Fruit fly (Drosophila melanogaster) whole organism, prepupa: ENCODE data around the gene CG43155.

Experiments used
- Blimp-1 ChIP-seq: fragments of 200-800 bp; sonication (Bioruptor generic); optimal IDR thresholded peaks from 3 replicates; lab custom pipeline; 2017; ENCODE audit warnings: missing biosample characterization, missing genetic modification characterization, mild to moderate bottlenecking, moderate library complexity, missing genetic modification reagents
- CG10631 ChIP-seq: fragments of 200-800 bp; sonication (Bioruptor generic); optimal IDR thresholded peaks from 2 replicates; lab custom pipeline; 2016; ENCODE audit warnings: missing biosample characterization, missing genetic modification characterization
- CG10669 ChIP-seq: fragments of 200-800 bp; sonication (Bioruptor generic); optimal IDR thresholded peaks from 3 replicates; lab custom pipeline; 2018; ENCODE audit warnings: missing biosample characterization, mild to moderate bottlenecking, missing genetic modification characterization, moderate library complexity
- CG11902 ChIP-seq: fragments of 200-800 bp; sonication (Bioruptor generic); optimal IDR thresholded peaks from 3 replicates; lab custom pipeline; 2016; ENCODE audit warnings: missing biosample characterization, missing genetic modification characterization
- CG1621 ChIP-seq: fragments of 200-800 bp; sonication (Bioruptor generic); optimal IDR thresholded peaks from 3 replicates; lab custom pipeline; 2018; ENCODE audit warnings: missing biosample characterization, mild to moderate bottlenecking, missing genetic modification characterization
- CG3032 ChIP-seq: fragments of 200-800 bp; optimal IDR thresholded peaks from 2 replicates; lab custom pipeline; 2019; ENCODE audit warnings: missing biosample characterization, mild to moderate bottlenecking, missing genetic modification characterization, moderate library complexity
- CG31627 ChIP-seq: fragments of 200-800 bp; sonication (Bioruptor generic); optimal IDR thresholded peaks from 3 replicates; lab custom pipeline; 2016; ENCODE audit warnings: missing biosample characterization, missing genetic modification characterization
- CG34406 ChIP-seq: fragments of 200-800 bp; sonication (Bioruptor generic); optimal IDR thresholded peaks from 3 replicates; lab custom pipeline; 2016; ENCODE audit warnings: missing biosample characterization, missing genetic modification characterization
- CG4318 ChIP-seq: fragments of 200-800 bp; sonication (Bioruptor generic); optimal IDR thresholded peaks from 3 replicates; lab custom pipeline; 2017; ENCODE audit warnings: missing biosample characterization, mild to moderate bottlenecking, missing genetic modification characterization
- CG6163 ChIP-seq: fragments of 200-800 bp; sonication (Bioruptor generic); IDR thresholded peaks from 3 replicates; pipeline ENCODE4 v1.3.6; 2022; ENCODE audit warnings: missing biosample characterization, missing genetic modification characterization
- CG6276 ChIP-seq: fragments of 200-800 bp; sonication (Bioruptor generic); optimal IDR thresholded peaks from 2 replicates; lab custom pipeline; 2017; ENCODE audit warnings: missing biosample characterization, mild to moderate bottlenecking, missing genetic modification characterization
- CG6792 ChIP-seq: fragments of 200-800 bp; sonication (Bioruptor generic); optimal IDR thresholded peaks from 3 replicates; lab custom pipeline; 2016; ENCODE audit warnings: missing biosample characterization, missing genetic modification characterization
- CG6854 ChIP-seq: fragments of 200-800 bp; sonication (Bioruptor generic); optimal IDR thresholded peaks from 2 replicates; lab custom pipeline; 2017; ENCODE audit warnings: missing biosample characterization, mild to moderate bottlenecking, missing genetic modification characterization
- CG8119 ChIP-seq: fragments of 200-800 bp; sonication (Bioruptor generic); IDR thresholded peaks from 3 replicates; pipeline ENCODE4 v1.3.6; 2022; ENCODE audit warnings: missing biosample characterization, missing genetic modification characterization
- CG9139 ChIP-seq: fragments of 200-800 bp; sonication (Bioruptor generic); optimal IDR thresholded peaks from 3 replicates; lab custom pipeline; 2017; ENCODE audit warnings: missing biosample characterization, mild to moderate bottlenecking, missing genetic modification characterization
- Eip78C ChIP-seq: fragments of 200-800 bp; sonication (Bioruptor generic); peaks from one replicate; lab custom pipeline; 2016; ENCODE audit warnings: missing biosample characterization, missing genetic modification characterization
- Ets21C ChIP-seq: fragments of 200-800 bp; sonication (Bioruptor generic); optimal IDR thresholded peaks from 3 replicates; lab custom pipeline; 2016; ENCODE audit warnings: missing biosample characterization, missing genetic modification characterization
- Ets96B ChIP-seq: fragments of 200-800 bp; optimal IDR thresholded peaks from 2 replicates; lab custom pipeline; 2019; ENCODE audit warnings: missing biosample characterization, mild to moderate bottlenecking, missing genetic modification characterization, moderate library complexity
- Hr39 ChIP-seq: fragments of 200-800 bp; sonication (Bioruptor generic); optimal IDR thresholded peaks from 2 replicates; lab custom pipeline; 2016; ENCODE audit warnings: missing biosample characterization, missing genetic modification characterization
- Lpt ChIP-seq: fragments of 200-800 bp; sonication (Bioruptor generic); optimal IDR thresholded peaks from 3 replicates; lab custom pipeline; 2016; ENCODE audit warnings: missing biosample characterization, missing genetic modification characterization
- Met ChIP-seq: fragments of 200-800 bp; sonication (Bioruptor generic); optimal IDR thresholded peaks from 3 replicates; lab custom pipeline; 2016; ENCODE audit warnings: missing biosample characterization, missing genetic modification characterization
- OdsH ChIP-seq: fragments of 200-800 bp; sonication (Bioruptor generic); optimal IDR thresholded peaks from 3 replicates; lab custom pipeline; 2016; ENCODE audit warnings: missing biosample characterization, missing genetic modification characterization
- Sox102F ChIP-seq: fragments of 200-800 bp; sonication (Bioruptor generic); optimal IDR thresholded peaks from 2 replicates; lab custom pipeline; 2016; ENCODE audit warnings: missing biosample characterization, mild to moderate bottlenecking, missing genetic modification characterization
- Sox14 ChIP-seq: fragments of 200-800 bp; sonication (Bioruptor generic); optimal IDR thresholded peaks from 3 replicates; lab custom pipeline; 2016; ENCODE audit warnings: missing biosample characterization, missing genetic modification characterization
- Sox15 ChIP-seq: fragments of 200-800 bp; sonication (Bioruptor generic); optimal IDR thresholded peaks from 3 replicates; lab custom pipeline; 2016; ENCODE audit warnings: missing biosample characterization, missing genetic modification characterization
- achi ChIP-seq: fragments of 200-800 bp; sonication (Bioruptor generic); optimal IDR thresholded peaks from 3 replicates; lab custom pipeline; 2016; ENCODE audit warnings: missing biosample characterization, missing genetic modification characterization
- cyc ChIP-seq: fragments of 200-800 bp; sonication (Bioruptor generic); optimal IDR thresholded peaks from 3 replicates; lab custom pipeline; 2016; ENCODE audit warnings: missing biosample characterization, missing genetic modification characterization
- dsx ChIP-seq: fragments of 200-800 bp; optimal IDR thresholded peaks from 3 replicates; lab custom pipeline; 2019; ENCODE audit warnings: missing biosample characterization, mild to moderate bottlenecking, missing genetic modification characterization, moderate library complexity; ENCODE audit not compliant: poor library complexity, severe bottlenecking
- fd59A ChIP-seq: fragments of 200-800 bp; sonication (Bioruptor generic); optimal IDR thresholded peaks from 2 replicates; lab custom pipeline; 2017; ENCODE audit warnings: missing biosample characterization, mild to moderate bottlenecking, missing genetic modification characterization, missing genetic modification reagents
- lz ChIP-seq: fragments of 200-800 bp; sonication (Bioruptor generic); optimal IDR thresholded peaks from 3 replicates; lab custom pipeline; 2016; ENCODE audit warnings: missing biosample characterization, missing genetic modification characterization
- net ChIP-seq: fragments of 200-800 bp; sonication (Bioruptor generic); optimal IDR thresholded peaks from 3 replicates; lab custom pipeline; 2016; ENCODE audit warnings: missing biosample characterization, missing genetic modification characterization
- spab ChIP-seq: fragments of 200-800 bp; sonication (Bioruptor generic); optimal IDR thresholded peaks from 2 replicates; lab custom pipeline; 2017; ENCODE audit warnings: missing biosample characterization, mild to moderate bottlenecking, missing genetic modification characterization, missing genetic modification reagents
- svp ChIP-seq: fragments of 200-800 bp; sonication (Bioruptor generic); peaks from one replicate; lab custom pipeline; 2016; ENCODE audit warnings: missing biosample characterization, missing genetic modification characterization
- vri ChIP-seq: fragments of 200-800 bp; sonication (Bioruptor generic); optimal IDR thresholded peaks from 3 replicates; lab custom pipeline; 2016; ENCODE audit warnings: missing biosample characterization, mild to moderate bottlenecking, missing genetic modification characterization

Gene CG43155

DNA sequence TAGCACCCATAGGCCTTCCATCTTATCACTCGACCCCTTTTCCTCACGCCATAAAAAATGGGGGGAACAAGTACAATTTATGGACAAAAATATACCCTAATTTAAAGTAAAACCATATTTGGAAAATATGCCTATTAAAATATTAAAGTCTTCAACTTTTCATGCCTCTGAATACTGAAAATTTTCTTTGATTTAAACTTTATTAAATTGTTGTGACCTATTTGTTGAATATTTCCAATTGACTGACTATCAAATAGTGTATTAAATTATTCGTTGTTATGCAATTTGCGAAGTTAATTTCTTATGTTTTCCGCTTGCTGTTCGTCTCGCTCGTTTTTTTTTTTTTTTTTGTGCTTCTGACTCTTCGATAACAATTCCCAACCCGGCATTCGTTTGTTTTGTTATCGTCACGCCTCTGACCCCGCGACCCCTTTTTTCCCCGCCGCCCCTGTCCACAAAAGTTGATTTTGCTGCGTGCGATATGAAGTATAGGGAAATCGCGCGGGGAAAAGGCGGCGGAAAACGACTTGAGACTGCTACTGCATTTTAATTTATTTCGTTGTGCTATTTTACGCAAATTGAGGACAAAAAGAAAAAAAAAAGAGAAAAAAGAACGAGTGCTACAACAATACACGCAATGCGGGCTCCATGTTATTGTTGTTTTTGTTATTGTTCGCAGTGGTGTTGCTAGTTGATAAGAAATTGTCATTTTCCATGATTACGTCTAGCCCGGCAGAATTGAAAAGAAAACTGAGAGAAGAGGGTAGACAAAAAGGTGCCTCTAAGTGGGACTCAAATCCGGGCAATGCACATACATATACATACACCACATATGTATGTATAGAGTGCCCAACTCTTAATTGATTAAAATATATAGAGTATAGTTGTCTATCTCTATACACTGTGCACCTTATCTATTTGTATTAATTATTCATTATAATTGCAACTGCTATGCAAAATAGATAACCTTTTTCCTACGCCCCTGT, 62.3 kb downstream of the CG43155 start (continued):
- TF ChIP-seq CG6276 (peak; percentile 39), CG4318 (GFP tag; lab: Kevin White, UChicago) (no peak), CG6792 (peak; percentile 49), svp (GFP tag; lab: Kevin White, UChicago) (peak; percentile 93), Lpt (no peak), CG8119 (GFP tag; lab: Robert Waterston, UW) (peak; percentile 54), Sox102F (GFP tag; lab: Kevin White, UChicago) (no peak), net (GFP tag; lab: Kevin White, UChicago) (peak; percentile 15), CG10669 (GFP tag; lab: Kevin White, UChicago) (peak; percentile 19), achi (GFP tag; lab: Kevin White, UChicago) (peak; percentile 20), CG31627 (GFP tag; lab: Kevin White, UChicago) (peak; percentile 20), Sox14 (GFP tag; lab: Kevin White, UChicago) (peak; percentile 42), Met (GFP tag; lab: Kevin White, UChicago) (peak; percentile 11), CG1621 (tag; lab: Kevin White, UChicago) (peak; percentile 3), Hr39 (GFP tag; lab: Kevin White, UChicago) (peak; percentile 20), fd59A (peak; percentile 25), CG6163 (peak; percentile 45; the same call in 1 of the 3 replicates), CG6854 (GFP tag; lab: Kevin White, UChicago) (no peak), CG34406 (GFP tag; lab: Kevin White, UChicago) (peak; percentile 59), Sox15 (GFP tag; lab: Kevin White, UChicago) (no peak), CG10631 (GFP tag; lab: Kevin White, UChicago) (peak; percentile 49), CG11902 (GFP tag; lab: Kevin White, UChicago) (no peak), Ets21C (no peak), CG3032 (peak; percentile 49), Ets96B (peak; percentile 52), dsx (GFP tag; lab: Kevin White, UChicago) (peak; percentile 32), vri (GFP tag; lab: Kevin White, UChicago) (no peak), OdsH (GFP tag; lab: Kevin White, UChicago) (peak; percentile 56), lz (GFP tag; lab: Kevin White, UChicago) (no peak), cyc (GFP tag; lab: Kevin White, UChicago) (no peak), CG9139 (no peak), spab (GFP tag; lab: Kevin White, UChicago) (peak; percentile 14)
- TF ChIP-seq, all 60 proteins: peak for 43

DNA sequence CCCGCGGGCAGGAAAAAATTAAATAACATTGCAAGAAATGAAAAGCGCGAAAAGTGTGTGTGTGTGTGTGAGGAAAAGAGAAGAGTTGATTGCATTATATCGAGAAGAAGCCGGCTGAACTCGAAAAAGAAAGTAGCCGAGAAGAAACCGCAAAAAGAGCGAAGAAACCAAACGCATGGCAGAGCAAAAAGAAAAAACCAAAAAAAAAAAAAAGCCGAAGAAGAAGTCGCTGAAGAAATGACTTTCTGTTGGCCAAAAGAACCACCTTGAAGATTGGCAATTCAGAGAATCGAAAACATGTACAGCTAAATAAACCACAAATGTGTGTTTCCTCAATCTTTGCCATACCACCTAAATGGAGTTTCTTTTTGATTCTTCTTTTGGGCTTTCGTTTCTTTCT, 64.3 kb downstream of the CG43155 start:
- TF ChIP-seq Ets21C (no peak), Blimp-1 (GFP tag; lab: Kevin White, UChicago) (peak; percentile 72), Eip78C (GFP tag; lab: Kevin White, UChicago) (peak; percentile 69), CG6276 (peak; percentile 20), lz (GFP tag; lab: Kevin White, UChicago) (no peak), CG6854 (GFP tag; lab: Kevin White, UChicago) (peak; percentile 5)
